Worm (Caenorhabditis elegans) whole organism, L2 larva: ENCODE results near the gene sulp-7.
A peak's percentile ranks its signal among the peaks of the same experiment; 100 is the strongest.

Source experiments
- F13H6.1 ChIP-seq: sonication (generic microtip); optimal IDR thresholded peaks from 2 replicates; lab custom pipeline; 2016; ENCODE audit warnings: missing genetic modification characterization, missing compliant biosample characterization
- ZK546.5 ChIP-seq: sonication (generic microtip); optimal IDR thresholded peaks from 2 replicates; lab custom pipeline; 2017; ENCODE audit warnings: missing biosample characterization, missing genetic modification characterization
- alr-1 ChIP-seq: fragments of 150-350 bp; optimal IDR thresholded peaks from 2 replicates; lab custom pipeline; 2014; ENCODE audit warnings: missing biosample characterization, missing genetic modification characterization
- blmp-1 ChIP-seq: sonication (generic microtip); optimal IDR thresholded peaks from 2 replicates; lab custom pipeline; 2017; ENCODE audit warnings: missing genetic modification characterization, mild to moderate bottlenecking, missing compliant biosample characterization, antibody characterized with exemption, moderate library complexity; ENCODE audit not compliant: insufficient read depth
- elt-1 ChIP-seq: fragments of 150-350 bp; optimal IDR thresholded peaks from 2 replicates; lab custom pipeline; 2014; ENCODE audit warnings: missing biosample characterization, missing genetic modification characterization
- elt-3 ChIP-seq: sonication (generic microtip); optimal IDR thresholded peaks from 2 replicates; lab custom pipeline; 2017; ENCODE audit warnings: missing biosample characterization, missing genetic modification characterization
- fos-1 ChIP-seq: fragments of 150-350 bp; optimal IDR thresholded peaks from 2 replicates; lab custom pipeline; 2014; ENCODE audit warnings: missing biosample characterization, missing genetic modification characterization
- lin-11 ChIP-seq: fragments of 150-350 bp; sonication (generic microtip); optimal IDR thresholded peaks from 2 replicates; lab custom pipeline; 2014; ENCODE audit warnings: missing biosample characterization, missing genetic modification characterization, inconsistent platforms, mixed read lengths
- lsy-2 ChIP-seq, 2 experiments: fragments of 150-350 bp in 1 of 2; sonication (generic microtip) in 1 of 2; optimal IDR thresholded peaks; 2 replicates each; lab custom pipeline; 2014 to 2017; ENCODE audit warnings: missing biosample characterization in 2 of 2, missing genetic modification characterization in 2 of 2
- mbf-1 ChIP-seq: sonication (generic microtip); optimal IDR thresholded peaks from 2 replicates; lab custom pipeline; 2017; ENCODE audit warnings: missing biosample characterization, missing genetic modification characterization
- mdl-1 ChIP-seq, 2 experiments: fragments of 150-350 bp in 1 of 2; sonication (generic microtip) in 1 of 2; optimal IDR thresholded peaks; 2 replicates each; lab custom pipeline; 2017; ENCODE audit warnings: missing biosample characterization in 2 of 2, missing genetic modification characterization in 2 of 2
- nhr-11 ChIP-seq: fragments of 150-350 bp; optimal IDR thresholded peaks from 2 replicates; lab custom pipeline; 2014; ENCODE audit warnings: missing biosample characterization, missing genetic modification characterization
- nhr-21 ChIP-seq: fragments of 150-350 bp; optimal IDR thresholded peaks from 2 replicates; lab custom pipeline; 2014; ENCODE audit warnings: missing biosample characterization, missing genetic modification characterization
- peb-1 ChIP-seq: fragments of 150-350 bp; optimal IDR thresholded peaks from 2 replicates; lab custom pipeline; 2014; ENCODE audit warnings: missing biosample characterization, missing genetic modification characterization
- sem-4 ChIP-seq: fragments of 150-350 bp; optimal IDR thresholded peaks from 2 replicates; lab custom pipeline; 2014; ENCODE audit warnings: missing biosample characterization, missing genetic modification reagents, missing genetic modification characterization
- sma-9 ChIP-seq, 2 experiments: fragments of 150-350 bp in 1 of 2; sonication (generic microtip) in 1 of 2; optimal IDR thresholded peaks; 2 replicates each; lab custom pipeline; 2014 to 2016; ENCODE audit warnings: missing genetic modification characterization in 2 of 2, mild to moderate bottlenecking in 1 of 2, missing biosample characterization in 1 of 2, missing compliant biosample characterization in 1 of 2, missing genetic modification reagents in 1 of 2, moderate library complexity in 1 of 2
- snpc-4 ChIP-seq: fragments of 150-350 bp; optimal IDR thresholded peaks from 2 replicates; lab custom pipeline; 2014; ENCODE audit warnings: missing biosample characterization, missing genetic modification characterization
- zag-1 ChIP-seq: fragments of 150-350 bp; optimal IDR thresholded peaks from 2 replicates; lab custom pipeline; 2014; ENCODE audit warnings: missing biosample characterization, missing genetic modification characterization
- ztf-4 ChIP-seq: fragments of 150-350 bp; optimal IDR thresholded peaks from 2 replicates; lab custom pipeline; 2014; ENCODE audit warnings: missing biosample characterization, missing genetic modification characterization

sulp-7 gene

DNA sequence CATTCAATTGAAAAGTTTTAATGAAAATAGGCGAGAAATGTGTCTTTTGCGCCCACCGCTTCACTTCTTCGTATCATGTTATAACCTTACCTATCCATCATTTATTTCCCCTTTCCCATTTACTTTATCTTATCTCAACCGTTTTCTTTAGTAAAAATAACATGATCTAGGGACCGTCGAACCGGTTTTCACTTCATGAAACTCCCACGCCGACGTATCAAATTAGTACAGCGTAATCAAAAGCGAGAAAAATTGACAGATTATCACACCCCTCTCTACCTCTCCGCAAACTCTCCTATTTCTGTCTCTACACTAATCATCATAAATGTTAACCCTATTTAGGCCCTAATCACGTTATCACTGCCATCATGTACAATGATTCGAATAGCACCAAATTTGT, 56.5 kb downstream of the sulp-7 start:
- TF ChIP-seq mdl-1 (tag; optimal IDR thresholded peaks at IDR 0.05; lab: Kevin White, UChicago) (no peak), peb-1 (no peak), sem-4 (tag; lab: Kevin White, UChicago) (no peak), nhr-21 (tag; lab: Kevin White, UChicago) (peak; percentile 12), zag-1 (tag; lab: Kevin White, UChicago) (no peak), ZK546.5 (tag; lab: Kevin White, UChicago) (no peak), fos-1 (tag; lab: Kevin White, UChicago) (peak; percentile 7), nhr-11 (no peak), lsy-2 (tag; optimal IDR thresholded peaks at IDR 0.05; lab: Kevin White, UChicago) (no peak), alr-1 (no peak), mbf-1 (no peak), F13H6.1 (tag; lab: Kevin White, UChicago) (no peak), elt-1 (no peak), elt-3 (no peak), ztf-4 (no peak), lin-11 (tag; lab: Kevin White, UChicago) (no peak), snpc-4 (tag; lab: Kevin White, UChicago) (no peak), sma-9 (GFP tag; optimal IDR thresholded peaks at IDR 0.05; lab: Kevin White, UChicago) (peak; percentile 55), sma-9 (tag; optimal IDR thresholded peaks at IDR 0.05; lab: Kevin White, UChicago) (no peak), blmp-1 (tag; lab: Kevin White, UChicago) (peak; percentile 3)
